Fruit fly (Drosophila melanogaster) S2 (cell line): ENCODE data around the gene CG32104.

Experiments used
- CG8478 ChIP-seq: fragments of >200 bp; optimal IDR thresholded peaks from 2 replicates; lab custom pipeline; 2018
- CTCF ChIP-seq, 2 experiments: fragments of >200 bp; optimal IDR thresholded peaks; 2 replicates each; lab custom pipeline; 2018

Gene CG32104

dm6 chr3L:12363729-12364128 lies 35.4 kb downstream of the CG32104 start:
- TF ChIP-seq CTCF (optimal IDR thresholded peaks at IDR 0.05; lab: Kevin White, UChicago): no peak
- no peak for TF ChIP-seq CG8478 (lab: Kevin White, UChicago)

dm6 chr3L:12351440-12351839 lies 47.7 kb downstream of the CG32104 start, which contains the start of gene CrzR:
CrzR (minus strand) TSS chr3L:12351544.
- TF ChIP-seq CTCF (optimal IDR thresholded peaks at IDR 0.05; lab: Kevin White, UChicago): no peak
- TF ChIP-seq CG8478 (lab: Kevin White, UChicago): no peak

dm6 chr3L:12350307-12350706 lies 48.8 kb downstream of the CG32104 start:
- TF ChIP-seq CG8478 (lab: Kevin White, UChicago) (no peak), CTCF (optimal IDR thresholded peaks at IDR 0.05; lab: Kevin White, UChicago) (no peak)
